Worm (Caenorhabditis elegans) whole organism, midembryonic: ENCODE data around the gene F58E2.4.

ENCODE experiments used
- T22C8.4 ChIP-seq: fragments of 200-800 bp; sonication (Bioruptor generic); IDR thresholded peaks from 2 replicates; pipeline ENCODE4 v1.3.6; 2022; ENCODE audit warnings: missing genetic modification characterization, missing compliant biosample characterization
- cog-1 ChIP-seq: sonication (generic microtip); optimal IDR thresholded peaks from 2 replicates; lab custom pipeline; 2016; ENCODE audit warnings: missing genetic modification characterization, missing compliant biosample characterization
- flt-1 ChIP-seq: fragments of 200-800 bp; sonication (Bioruptor generic); IDR thresholded peaks from 2 replicates; pipeline ENCODE4 v1.3.6; 2022; ENCODE audit warnings: missing genetic modification characterization, missing compliant biosample characterization
- klf-2 ChIP-seq: fragments of 200-800 bp; sonication (Bioruptor generic); conservative IDR thresholded peaks from 2 replicates; pipeline ENCODE4 v1.3.6; 2022; ENCODE audit warnings: missing genetic modification reagents, missing genetic modification characterization, missing compliant biosample characterization
- med-1 ChIP-seq: sonication (generic microtip); optimal IDR thresholded peaks from 2 replicates; lab custom pipeline; 2017; ENCODE audit warnings: missing genetic modification characterization, mild to moderate bottlenecking, missing compliant biosample characterization, antibody characterized with exemption, missing genetic modification reagents; ENCODE audit not compliant: insufficient read depth
- ref-1 ChIP-seq: fragments of 200-800 bp; sonication (Bioruptor generic); conservative IDR thresholded peaks from 2 replicates; pipeline ENCODE4 v1.3.6; 2022; ENCODE audit warnings: missing genetic modification reagents, missing genetic modification characterization, missing compliant biosample characterization
- tab-1 ChIP-seq: fragments of 200-800 bp; sonication (Bioruptor generic); IDR thresholded peaks from 2 replicates; pipeline ENCODE4 v1.3.6; 2022; ENCODE audit warnings: missing genetic modification characterization, missing compliant biosample characterization
- ztf-23 ChIP-seq: fragments of 200-800 bp; sonication (Bioruptor generic); IDR thresholded peaks from 2 replicates; pipeline ENCODE4 v1.3.6; 2022; ENCODE audit warnings: missing genetic modification reagents, missing genetic modification characterization, missing compliant biosample characterization
- ztf-29 ChIP-seq: fragments of 200-800 bp; sonication (Bioruptor generic); IDR thresholded peaks from 2 replicates; pipeline ENCODE4 v1.3.6; 2022; ENCODE audit warnings: missing genetic modification reagents, missing genetic modification characterization, missing compliant biosample characterization

The F58E2.4 gene

ce11 chrIV:3478911-3479385 is 15.8 kb downstream of the F58E2.4 start, which contains the start of the genes srz-70 and C09G12.5:
Gene srz-70 (minus strand): TSS chrIV:3479011.
Gene C09G12.5 (plus strand): TSS chrIV:3479335.
- TF ChIP-seq tab-1 (GFP tag; lab: Robert Waterston, UW) (no peak), ztf-29 (GFP tag; lab: Robert Waterston, UW) (no peak), T22C8.4 (no peak), cog-1 (no peak), ztf-23 (no peak), ref-1 (GFP tag; lab: Robert Waterston, UW) (no peak), flt-1 (GFP tag; lab: Robert Waterston, UW) (no peak), med-1 (GFP tag; lab: Kevin White, UChicago) (no peak), klf-2 (GFP tag; lab: Robert Waterston, UW) (no peak)

- TF ChIP-seq ztf-29 (GFP tag; lab: Robert Waterston, UW), result no peak
- TF ChIP-seq tab-1 (GFP tag; lab: Robert Waterston, UW), result no peak
- no peak for TF ChIP-seq ref-1 (GFP tag; lab: Robert Waterston, UW)
- no peak for TF ChIP-seq T22C8.4
- TF ChIP-seq ztf-23, result no peak
- TF ChIP-seq med-1 (GFP tag; lab: Kevin White, UChicago), result no peak
- TF ChIP-seq klf-2 (GFP tag; lab: Robert Waterston, UW), result no peak
- no peak for TF ChIP-seq cog-1
- no peak for TF ChIP-seq flt-1 (GFP tag; lab: Robert Waterston, UW)
These were observed 18.6 kb downstream of the F58E2.4 start, which contains the start of gene srz-37 for ce11 chrIV:3481760-3482159. Gene srz-37 (minus strand): TSS chrIV:3481860.

ce11 chrIV:3482195-3482959 is 19.2 kb downstream of the F58E2.4 start, which contains the start of gene srz-82:
Gene srz-82 (plus strand): TSS chrIV:3482895.
- no peak for TF ChIP-seq T22C8.4
- TF ChIP-seq ztf-23, result 0 out of 2 replicates have a peak, but pooled peaks have one; percentile 24

ce11 chrIV:3491477-3491876 is 28.3 kb downstream of the F58E2.4 start, which contains the start of gene srz-78:
Gene srz-78 (plus strand): TSS chrIV:3491777.
- TF ChIP-seq tab-1 (GFP tag; lab: Robert Waterston, UW) (no peak), cog-1 (no peak), med-1 (GFP tag; lab: Kevin White, UChicago) (no peak), klf-2 (GFP tag; lab: Robert Waterston, UW) (no peak), T22C8.4 (no peak), ztf-23 (no peak), ref-1 (GFP tag; lab: Robert Waterston, UW) (no peak), flt-1 (GFP tag; lab: Robert Waterston, UW) (no peak), ztf-29 (GFP tag; lab: Robert Waterston, UW) (no peak)

- TF ChIP-seq med-1 (GFP tag; lab: Kevin White, UChicago) (no peak), T22C8.4 (no peak), ztf-29 (GFP tag; lab: Robert Waterston, UW) (no peak), tab-1 (GFP tag; lab: Robert Waterston, UW) (no peak), klf-2 (GFP tag; lab: Robert Waterston, UW) (no peak)
These were observed 30.1 kb downstream of the F58E2.4 start, which contains the start of gene srz-79 for ce11 chrIV:3493310-3493709. Gene srz-79 (plus strand): TSS chrIV:3493610.

- TF ChIP-seq tab-1 (GFP tag; lab: Robert Waterston, UW), result no peak
- TF ChIP-seq cog-1, result no peak
- TF ChIP-seq klf-2 (GFP tag; lab: Robert Waterston, UW), result no peak
- TF ChIP-seq ref-1 (GFP tag; lab: Robert Waterston, UW), result no peak
- TF ChIP-seq med-1 (GFP tag; lab: Kevin White, UChicago), result no peak
- no peak for TF ChIP-seq flt-1 (GFP tag; lab: Robert Waterston, UW)
- TF ChIP-seq ztf-23, result no peak
- no peak for TF ChIP-seq ztf-29 (GFP tag; lab: Robert Waterston, UW)
- no peak for TF ChIP-seq T22C8.4
These were observed 33.2 kb downstream of the F58E2.4 start, which contains the start of gene C09G12.17 for ce11 chrIV:3496358-3496757. Gene C09G12.17 (minus strand): TSS chrIV:3496458.

- TF ChIP-seq med-1 (GFP tag; lab: Kevin White, UChicago) (no peak), ztf-23 (no peak), T22C8.4 (no peak), ztf-29 (GFP tag; lab: Robert Waterston, UW) (no peak), ref-1 (GFP tag; lab: Robert Waterston, UW) (no peak), cog-1 (no peak), flt-1 (GFP tag; lab: Robert Waterston, UW) (no peak), tab-1 (GFP tag; lab: Robert Waterston, UW) (no peak)
These were observed 34.7 kb downstream of the F58E2.4 start, which contains the start of gene ceh-53 for ce11 chrIV:3497909-3498308. Gene ceh-53 (plus strand): TSS chrIV:3498209.

ce11 chrIV:3501981-3502736 is 39.0 kb downstream of the F58E2.4 start:
- TF ChIP-seq cog-1 (no peak), ref-1 (GFP tag; lab: Robert Waterston, UW) (no peak), T22C8.4 (no peak), med-1 (GFP tag; lab: Kevin White, UChicago) (no peak), ztf-29 (GFP tag; lab: Robert Waterston, UW) (no peak), flt-1 (GFP tag; lab: Robert Waterston, UW) (no peak), klf-2 (GFP tag; lab: Robert Waterston, UW) (no peak), tab-1 (GFP tag; lab: Robert Waterston, UW) (no peak), ztf-23 (no peak)

ce11 chrIV:3504144-3504543 is 41.0 kb downstream of the F58E2.4 start, which contains the start of gene srz-83:
Gene srz-83 (plus strand): TSS chrIV:3504444.
- no peak for TF ChIP-seq flt-1 (GFP tag; lab: Robert Waterston, UW)
- no peak for TF ChIP-seq cog-1
- TF ChIP-seq ztf-29 (GFP tag; lab: Robert Waterston, UW), result no peak
- no peak for TF ChIP-seq ztf-23
- no peak for TF ChIP-seq tab-1 (GFP tag; lab: Robert Waterston, UW)
- no peak for TF ChIP-seq ref-1 (GFP tag; lab: Robert Waterston, UW)
- TF ChIP-seq T22C8.4, result no peak
- no peak for TF ChIP-seq klf-2 (GFP tag; lab: Robert Waterston, UW)
- no peak for TF ChIP-seq med-1 (GFP tag; lab: Kevin White, UChicago)
